Worm (Caenorhabditis elegans) whole organism, L4 larva: ENCODE data around the gene npp-3.

Experiments
- aly-2 ChIP-seq: sonication (generic microtip); optimal IDR thresholded peaks from 2 replicates; lab custom pipeline; 2018; ENCODE audit warnings: missing biosample characterization, missing genetic modification characterization
- ama-1 ChIP-seq: fragments of 150-350 bp; optimal IDR thresholded peaks from 2 replicates; lab custom pipeline; 2014; ENCODE audit warnings: inconsistent platforms, mixed read lengths
- lir-3 ChIP-seq: sonication (generic microtip); optimal IDR thresholded peaks from 2 replicates; lab custom pipeline; 2016; ENCODE audit warnings: mild to moderate bottlenecking, missing genetic modification characterization, missing compliant biosample characterization
- php-3 ChIP-seq: fragments of 200-800 bp; sonication (Bioruptor generic); IDR thresholded peaks from 2 replicates; pipeline ENCODE4 v1.3.6; 2022; ENCODE audit warnings: missing genetic modification reagents, missing genetic modification characterization, missing compliant biosample characterization

ce11 chrII:11844072-11844471, 30.5 kb downstream of the npp-3 start:
- no peak for TF ChIP-seq php-3 (GFP tag; lab: Robert Waterston, UW)
- no peak for TF ChIP-seq ama-1 (lab: Kevin White, UChicago)
- TF ChIP-seq lir-3 (tag; lab: Kevin White, UChicago) = no peak
- no peak for TF ChIP-seq aly-2 (tag; lab: Kevin White, UChicago)
